Worm (Caenorhabditis elegans) whole organism, midembryonic: ENCODE data around the gene T24D5.3.

Experiments
- T22C8.4 ChIP-seq: fragments of 200-800 bp; sonication (Bioruptor generic); IDR thresholded peaks from 2 replicates; pipeline ENCODE4 v1.3.6; 2022; ENCODE audit warnings: missing genetic modification characterization, missing compliant biosample characterization
- flt-1 ChIP-seq: fragments of 200-800 bp; sonication (Bioruptor generic); IDR thresholded peaks from 2 replicates; pipeline ENCODE4 v1.3.6; 2022; ENCODE audit warnings: missing genetic modification characterization, missing compliant biosample characterization
- klf-2 ChIP-seq: fragments of 200-800 bp; sonication (Bioruptor generic); conservative IDR thresholded peaks from 2 replicates; pipeline ENCODE4 v1.3.6; 2022; ENCODE audit warnings: missing genetic modification reagents, missing genetic modification characterization, missing compliant biosample characterization
- med-1 ChIP-seq: sonication (generic microtip); optimal IDR thresholded peaks from 2 replicates; lab custom pipeline; 2017; ENCODE audit warnings: missing genetic modification characterization, mild to moderate bottlenecking, missing compliant biosample characterization, antibody characterized with exemption, missing genetic modification reagents; ENCODE audit not compliant: insufficient read depth
- ref-1 ChIP-seq: fragments of 200-800 bp; sonication (Bioruptor generic); conservative IDR thresholded peaks from 2 replicates; pipeline ENCODE4 v1.3.6; 2022; ENCODE audit warnings: missing genetic modification reagents, missing genetic modification characterization, missing compliant biosample characterization
- tab-1 ChIP-seq: fragments of 200-800 bp; sonication (Bioruptor generic); IDR thresholded peaks from 2 replicates; pipeline ENCODE4 v1.3.6; 2022; ENCODE audit warnings: missing genetic modification characterization, missing compliant biosample characterization
- ztf-29 ChIP-seq: fragments of 200-800 bp; sonication (Bioruptor generic); IDR thresholded peaks from 2 replicates; pipeline ENCODE4 v1.3.6; 2022; ENCODE audit warnings: missing genetic modification reagents, missing genetic modification characterization, missing compliant biosample characterization

DNA sequence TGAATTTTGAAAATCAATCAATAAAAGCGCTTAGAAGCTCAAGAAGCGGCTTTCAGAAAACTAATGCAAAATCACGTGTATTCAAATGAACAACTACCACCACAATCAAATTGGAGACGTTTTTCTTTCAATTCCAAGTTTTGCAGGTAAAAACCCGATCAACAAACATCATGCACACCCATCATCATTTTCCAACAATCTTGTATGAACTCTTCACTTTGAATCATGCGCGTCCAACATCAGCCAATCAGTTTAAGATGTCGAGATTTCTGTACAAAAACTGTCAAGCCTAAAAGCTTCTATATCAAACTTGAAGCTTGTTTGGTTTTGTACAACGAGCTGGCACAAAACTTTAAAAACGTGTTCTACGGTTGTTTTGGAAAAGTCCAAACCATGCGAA, 41.1 kb upstream of the T24D5.3 start:
- TF ChIP-seq flt-1 (GFP tag; lab: Robert Waterston, UW) (no peak), klf-2 (no peak), T22C8.4 (no peak), ref-1 (GFP tag; lab: Robert Waterston, UW) (no peak), ztf-29 (no peak), tab-1 (GFP tag; lab: Robert Waterston, UW) (no peak), med-1 (GFP tag; lab: Kevin White, UChicago) (no peak)
